Worm (Caenorhabditis elegans) whole organism, dauer: ENCODE data around the gene arrd-13.

Experiments used
- unc-62 ChIP-seq: sonication (generic microtip); optimal IDR thresholded peaks from 2 replicates; lab custom pipeline; 2017; ENCODE audit warnings: missing biosample characterization, missing genetic modification reagents, missing genetic modification characterization

Gene arrd-13

ce11 chrII:13806269-13806668 lies 48.1 kb downstream of the arrd-13 start:
- TF ChIP-seq unc-62, result no peak
